Worm (Caenorhabditis elegans) whole organism, midembryonic: Measurements from ENCODE around the gene hum-6.

Experiments
- T22C8.4 ChIP-seq: fragments of 200-800 bp; sonication (Bioruptor generic); IDR thresholded peaks from 2 replicates; pipeline ENCODE4 v1.3.6; 2022; ENCODE audit warnings: missing genetic modification characterization, missing compliant biosample characterization
- cog-1 ChIP-seq: sonication (generic microtip); optimal IDR thresholded peaks from 2 replicates; lab custom pipeline; 2016; ENCODE audit warnings: missing genetic modification characterization, missing compliant biosample characterization
- flt-1 ChIP-seq: fragments of 200-800 bp; sonication (Bioruptor generic); IDR thresholded peaks from 2 replicates; pipeline ENCODE4 v1.3.6; 2022; ENCODE audit warnings: missing genetic modification characterization, missing compliant biosample characterization
- klf-2 ChIP-seq: fragments of 200-800 bp; sonication (Bioruptor generic); conservative IDR thresholded peaks from 2 replicates; pipeline ENCODE4 v1.3.6; 2022; ENCODE audit warnings: missing genetic modification reagents, missing genetic modification characterization, missing compliant biosample characterization
- med-1 ChIP-seq: sonication (generic microtip); optimal IDR thresholded peaks from 2 replicates; lab custom pipeline; 2017; ENCODE audit warnings: missing genetic modification characterization, mild to moderate bottlenecking, missing compliant biosample characterization, antibody characterized with exemption, missing genetic modification reagents; ENCODE audit not compliant: insufficient read depth
- ref-1 ChIP-seq: fragments of 200-800 bp; sonication (Bioruptor generic); conservative IDR thresholded peaks from 2 replicates; pipeline ENCODE4 v1.3.6; 2022; ENCODE audit warnings: missing genetic modification reagents, missing genetic modification characterization, missing compliant biosample characterization
- tab-1 ChIP-seq: fragments of 200-800 bp; sonication (Bioruptor generic); IDR thresholded peaks from 2 replicates; pipeline ENCODE4 v1.3.6; 2022; ENCODE audit warnings: missing genetic modification characterization, missing compliant biosample characterization
- ztf-23 ChIP-seq: fragments of 200-800 bp; sonication (Bioruptor generic); IDR thresholded peaks from 2 replicates; pipeline ENCODE4 v1.3.6; 2022; ENCODE audit warnings: missing genetic modification reagents, missing genetic modification characterization, missing compliant biosample characterization
- ztf-29 ChIP-seq: fragments of 200-800 bp; sonication (Bioruptor generic); IDR thresholded peaks from 2 replicates; pipeline ENCODE4 v1.3.6; 2022; ENCODE audit warnings: missing genetic modification reagents, missing genetic modification characterization, missing compliant biosample characterization

Gene hum-6

ce11 chrX:2319238-2319637, 16.4 kb downstream of the hum-6 start, which contains the start of gene aakg-4:
Gene aakg-4 (minus strand): TSS chrX:2319338.
- TF ChIP-seq cog-1 (tag; lab: Kevin White, UChicago) (no peak), tab-1 (GFP tag; lab: Robert Waterston, UW) (no peak), ztf-29 (GFP tag; lab: Robert Waterston, UW) (no peak), flt-1 (GFP tag; lab: Robert Waterston, UW) (no peak), med-1 (GFP tag; lab: Kevin White, UChicago) (no peak), klf-2 (GFP tag; lab: Robert Waterston, UW) (no peak), ztf-23 (GFP tag; lab: Robert Waterston, UW) (no peak), ref-1 (no peak), T22C8.4 (GFP tag; lab: Robert Waterston, UW) (no peak)

ce11 chrX:2320539-2320938, 17.7 kb downstream of the hum-6 start:
- TF ChIP-seq klf-2 (GFP tag; lab: Robert Waterston, UW) (no peak), tab-1 (GFP tag; lab: Robert Waterston, UW) (no peak), ztf-29 (GFP tag; lab: Robert Waterston, UW) (no peak), med-1 (GFP tag; lab: Kevin White, UChicago) (no peak), T22C8.4 (GFP tag; lab: Robert Waterston, UW) (no peak), cog-1 (tag; lab: Kevin White, UChicago) (no peak), ztf-23 (GFP tag; lab: Robert Waterston, UW) (no peak), flt-1 (GFP tag; lab: Robert Waterston, UW) (no peak), ref-1 (no peak)

- TF ChIP-seq klf-2 (GFP tag; lab: Robert Waterston, UW) (no peak), ztf-29 (GFP tag; lab: Robert Waterston, UW) (no peak), ztf-23 (GFP tag; lab: Robert Waterston, UW) (no peak), flt-1 (GFP tag; lab: Robert Waterston, UW) (peak; percentile 68; the same call in 1 of the 2 replicates), tab-1 (GFP tag; lab: Robert Waterston, UW) (peak; percentile 62; the same call in 1 of the 2 replicates), T22C8.4 (GFP tag; lab: Robert Waterston, UW) (no peak), med-1 (GFP tag; lab: Kevin White, UChicago) (no peak)
These were observed 18.9 kb downstream of the hum-6 start for ce11 chrX:2321758-2322157.

ce11 chrX:2328873-2329272, 26.0 kb downstream of the hum-6 start:
- TF ChIP-seq cog-1 (tag; lab: Kevin White, UChicago) (peak; percentile 7), ztf-29 (GFP tag; lab: Robert Waterston, UW) (no peak)

- TF ChIP-seq klf-2 (GFP tag; lab: Robert Waterston, UW) (0 out of 2 replicates have a peak, but pooled peaks have one; percentile 24), med-1 (GFP tag; lab: Kevin White, UChicago) (no peak)
These were observed 27.6 kb downstream of the hum-6 start for ce11 chrX:2330494-2330893.

ce11 chrX:2335384-2335783, 32.5 kb downstream of the hum-6 start, which contains the start of gene T01B6.1:
Gene T01B6.1 (plus strand): TSS chrX:2335684.
- no peak for TF ChIP-seq cog-1 (tag; lab: Kevin White, UChicago)
- TF ChIP-seq klf-2 (GFP tag; lab: Robert Waterston, UW) = no peak
- TF ChIP-seq flt-1 (GFP tag; lab: Robert Waterston, UW) = no peak
- TF ChIP-seq tab-1 (GFP tag; lab: Robert Waterston, UW) = no peak
- no peak for TF ChIP-seq ref-1
- TF ChIP-seq med-1 (GFP tag; lab: Kevin White, UChicago) = no peak
- no peak for TF ChIP-seq T22C8.4 (GFP tag; lab: Robert Waterston, UW)
- TF ChIP-seq ztf-23 (GFP tag; lab: Robert Waterston, UW) = no peak
- no peak for TF ChIP-seq ztf-29 (GFP tag; lab: Robert Waterston, UW)

- TF ChIP-seq cog-1 (tag; lab: Kevin White, UChicago) = no peak
- no peak for TF ChIP-seq med-1 (GFP tag; lab: Kevin White, UChicago)
- no peak for TF ChIP-seq ref-1
- TF ChIP-seq ztf-29 (GFP tag; lab: Robert Waterston, UW) = no peak
- TF ChIP-seq ztf-23 (GFP tag; lab: Robert Waterston, UW) = no peak
- no peak for TF ChIP-seq flt-1 (GFP tag; lab: Robert Waterston, UW)
- TF ChIP-seq T22C8.4 (GFP tag; lab: Robert Waterston, UW) = no peak
- no peak for TF ChIP-seq klf-2 (GFP tag; lab: Robert Waterston, UW)
- TF ChIP-seq tab-1 (GFP tag; lab: Robert Waterston, UW) = no peak
These were observed 35.3 kb downstream of the hum-6 start, which contains the start of gene nlp-45 for ce11 chrX:2338210-2338609. Gene nlp-45 (minus strand): TSS chrX:2338310.

ce11 chrX:2341989-2342388, 39.1 kb downstream of the hum-6 start, which contains the start of gene nlp-22:
Gene nlp-22 (minus strand): TSS chrX:2342089.
- TF ChIP-seq tab-1 (GFP tag; lab: Robert Waterston, UW) (no peak), klf-2 (GFP tag; lab: Robert Waterston, UW) (no peak), flt-1 (GFP tag; lab: Robert Waterston, UW) (no peak), ztf-29 (GFP tag; lab: Robert Waterston, UW) (no peak), med-1 (GFP tag; lab: Kevin White, UChicago) (no peak), ref-1 (no peak), T22C8.4 (GFP tag; lab: Robert Waterston, UW) (no peak), ztf-23 (GFP tag; lab: Robert Waterston, UW) (no peak), cog-1 (tag; lab: Kevin White, UChicago) (no peak)

ce11 chrX:2342859-2343258, 40.0 kb downstream of the hum-6 start, which contains the start of gene nlp-23:
Gene nlp-23 (minus strand): TSS chrX:2342959.
- TF ChIP-seq cog-1 (tag; lab: Kevin White, UChicago) (no peak), klf-2 (GFP tag; lab: Robert Waterston, UW) (no peak), med-1 (GFP tag; lab: Kevin White, UChicago) (no peak), ztf-29 (GFP tag; lab: Robert Waterston, UW) (no peak), tab-1 (GFP tag; lab: Robert Waterston, UW) (no peak), flt-1 (GFP tag; lab: Robert Waterston, UW) (no peak), T22C8.4 (GFP tag; lab: Robert Waterston, UW) (no peak)
